Fruit fly (Drosophila melanogaster): ENCODE results near the gene CG3638.

Gene CG3638

DNA sequence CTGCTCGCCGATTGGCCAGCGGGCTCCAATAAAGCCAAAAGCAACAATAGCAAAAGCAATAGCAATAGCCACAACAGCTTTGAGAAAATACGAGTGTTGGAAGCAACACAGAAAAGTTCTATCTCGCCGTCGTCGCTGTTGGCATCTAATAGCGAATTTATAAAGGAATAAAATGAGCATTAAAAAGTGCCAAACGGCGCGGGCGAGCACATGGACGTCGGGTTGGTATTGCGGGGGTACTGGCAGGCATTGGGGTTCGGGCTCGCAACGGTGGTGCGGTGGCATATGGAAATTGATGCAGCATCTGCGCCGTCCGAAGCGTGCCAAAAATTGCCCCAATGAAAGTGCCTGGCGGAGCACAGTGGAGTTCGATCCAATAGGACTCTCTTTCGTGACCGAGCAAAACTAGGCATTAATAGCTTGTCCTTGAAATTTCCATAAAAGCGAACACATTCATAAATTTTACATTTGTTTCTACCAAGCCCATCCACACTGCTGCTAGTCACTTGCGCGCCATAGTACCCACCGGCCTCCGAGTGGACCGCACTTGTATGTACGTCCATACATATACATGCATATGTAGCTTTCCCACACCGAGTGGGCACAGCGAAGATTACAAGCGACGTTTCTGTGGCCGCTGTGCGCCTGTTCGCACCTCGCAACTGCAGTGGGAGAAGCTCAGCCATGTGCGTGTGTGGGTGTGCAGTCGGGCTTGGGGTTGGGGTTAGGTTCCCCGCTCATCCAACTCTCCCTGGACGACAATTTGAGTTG is 40.5 kb upstream of the CG3638 start (continued):
- TF ChIP-seq Dek (tag; optimal IDR thresholded peaks at IDR 0.05) (peak; percentile 89), HHEX (GFP tag; optimal IDR thresholded peaks at IDR 0.05) (peak; percentile 95), odd (GFP tag; optimal IDR thresholded peaks at IDR 0.05) (peak; percentile 87), Adf1 (GFP tag; IDR thresholded peaks at IDR 0.05) (peak; percentile 63), CG17802 (tag; optimal IDR thresholded peaks at IDR 0.05) (peak; percentile 64), bigmax (GFP tag; optimal IDR thresholded peaks at IDR 0.05) (no peak), CG5953 (GFP tag; IDR thresholded peaks at IDR 0.05) (peak; percentile 85), eyg (GFP tag; optimal IDR thresholded peaks at IDR 0.05) (peak; percentile 92), Dref (GFP tag; IDR thresholded peaks at IDR 0.05) (0 out of 2 replicates have a peak, but pooled peaks have one; percentile 34), CG18476 (GFP tag; optimal IDR thresholded peaks at IDR 0.05) (peak; percentile 80), seq (GFP tag; IDR thresholded peaks at IDR 0.05) (peak; percentile 95), lola (GFP tag; optimal IDR thresholded peaks at IDR 0.05) (peak in 1 of 3 experiments; percentile 46), CG6765 (GFP tag; optimal IDR thresholded peaks at IDR 0.05) (peak; percentile 90), CG32532 (GFP tag; IDR thresholded peaks at IDR 0.05) (peak; percentile 96), Deaf1 (tag; optimal IDR thresholded peaks at IDR 0.05) (no peak), Camta (GFP tag; optimal IDR thresholded peaks at IDR 0.05) (peak; percentile 79), Poxn (GFP tag; IDR thresholded peaks at IDR 0.05) (peak; percentile 77), NK7.1 (GFP tag; optimal IDR thresholded peaks at IDR 0.05) (peak; percentile 88), trem (tag; optimal IDR thresholded peaks at IDR 0.05) (peak; percentile 55), Oli (tag; optimal IDR thresholded peaks at IDR 0.05) (peak; percentile 93), Dbx (GFP tag; IDR thresholded peaks at IDR 0.05) (peak; percentile 92), Pdp1 (GFP tag; optimal IDR thresholded peaks at IDR 0.05) (peak; percentile 69 to 86), C15 (GFP tag; IDR thresholded peaks at IDR 0.05) (peak; percentile 76; the same call in 1 of the 3 replicates), h (optimal IDR thresholded peaks at IDR 0.05) (no peak), Hr39 (optimal IDR thresholded peaks at IDR 0.05) (no peak), Mrtf (GFP tag; IDR thresholded peaks at IDR 0.05) (peak; percentile 91), CG10274 (GFP tag; optimal IDR thresholded peaks at IDR 0.05) (peak; percentile 83), CG30403 (GFP tag; optimal IDR thresholded peaks at IDR 0.05) (peak; percentile 89), CG3163 (GFP tag; optimal IDR thresholded peaks at IDR 0.05) (peak; percentile 68), CG8478 (optimal IDR thresholded peaks at IDR 0.05) (no peak), ranshi (GFP tag; IDR thresholded peaks at IDR 0.05) (peak; percentile 92), scrt (GFP tag; optimal IDR thresholded peaks at IDR 0.05) (peak; percentile 79), Atf6 (GFP tag; IDR thresholded peaks at IDR 0.05) (peak; percentile 95), CG4360 (GFP tag; IDR thresholded peaks at IDR 0.05) (peak; percentile 48; the same call in 1 of the 2 replicates), CG12391 (tag; optimal IDR thresholded peaks at IDR 0.05) (peak; percentile 85), Mes4 (GFP tag; optimal IDR thresholded peaks at IDR 0.05) (peak; percentile 83), CG9215 (GFP tag; IDR thresholded peaks at IDR 0.05) (peak; percentile 87), Hmx (GFP tag; optimal IDR thresholded peaks at IDR 0.05) (peak; percentile 72), insv (GFP tag; optimal IDR thresholded peaks at IDR 0.05) (peak in 1 of 2 experiments; percentile 1), CG15073 (GFP tag; optimal IDR thresholded peaks at IDR 0.05) (peak; percentile 54), Eip74EF (GFP tag; optimal IDR thresholded peaks at IDR 0.05) (peak in 1 of 2 experiments; percentile 78), CG4617 (GFP tag; optimal IDR thresholded peaks at IDR 0.05; ENCODE audit: borderline replicate concordance) (peak; percentile 77), CG18619 (GFP tag; optimal IDR thresholded peaks at IDR 0.05) (peak; percentile 92), run (tag; optimal IDR thresholded peaks at IDR 0.05) (peak; percentile 86), shn (GFP tag; optimal IDR thresholded peaks at IDR 0.05) (peak; percentile 80), CG31365 (tag; optimal IDR thresholded peaks at IDR 0.05) (peak; percentile 77), CG7745 (tag; optimal IDR thresholded peaks at IDR 0.05) (no peak), gfzf (GFP tag; optimal IDR thresholded peaks at IDR 0.05) (no peak), CG15601 (tag; optimal IDR thresholded peaks at IDR 0.05) (peak; percentile 52), CG11696 (GFP tag; IDR thresholded peaks at IDR 0.05) (peak; percentile 97)

Measured in whole organism, embryonic.